Worm (Caenorhabditis elegans) whole organism, L4/young adult: Measurements from ENCODE around the gene clec-187.

Source experiments
- W03F9.2 ChIP-seq: fragments of 150-350 bp; optimal IDR thresholded peaks from 2 replicates; lab custom pipeline; 2014; ENCODE audit warnings: missing biosample characterization, missing genetic modification characterization
- dao-5 ChIP-seq: sonication (generic microtip); optimal IDR thresholded peaks from 2 replicates; lab custom pipeline; 2016; ENCODE audit warnings: missing genotype, missing genetic modification characterization, moderate library complexity, missing compliant biosample characterization
- him-1 ChIP-seq: sonication (generic microtip); optimal IDR thresholded peaks from 2 replicates; lab custom pipeline; 2016; ENCODE audit warnings: missing genotype, missing genetic modification reagents, missing genetic modification characterization, missing compliant biosample characterization

ce11 chrIV:12849030-12849560 lies 22.2 kb downstream of the clec-187 start, which contains the start of gene srf-3:
- TF ChIP-seq W03F9.2 (no peak), him-1 (tag; lab: Kevin White, UChicago) (no peak), dao-5 (tag; lab: Kevin White, UChicago) (no peak)
